Fruit fly (Drosophila melanogaster): ENCODE measurements around the gene CG6770.

CG6770 gene

dm6 chr2L:12010877-12011666, 34.8 kb downstream of the CG6770 start (continued):
- peak; percentile 56 for TF ChIP-seq CG11398 (GFP tag; optimal IDR thresholded peaks at IDR 0.05)
- no peak for TF ChIP-seq pros (GFP tag; optimal IDR thresholded peaks at IDR 0.05)
- no peak for TF ChIP-seq Atf6 (GFP tag; IDR thresholded peaks at IDR 0.05)
- TF ChIP-seq CG3726 (GFP tag; IDR thresholded peaks at IDR 0.05), result no peak
- TF ChIP-seq MTF-1 (GFP tag; optimal IDR thresholded peaks at IDR 0.05; ENCODE audit: borderline replicate concordance), result peak; percentile 52
- no peak for TF ChIP-seq Optix (GFP tag; IDR thresholded peaks at IDR 0.05)
- TF ChIP-seq unpg (GFP tag; optimal IDR thresholded peaks at IDR 0.05), result peak; percentile 93
- no peak for TF ChIP-seq NFAT (GFP tag; IDR thresholded peaks at IDR 0.05)
- TF ChIP-seq her (GFP tag; optimal IDR thresholded peaks at IDR 0.05), result no peak
- peak; percentile 93 for TF ChIP-seq lilli (GFP tag; optimal IDR thresholded peaks at IDR 0.05)
- no peak for TF ChIP-seq pfk (GFP tag; optimal IDR thresholded peaks at IDR 0.05)
- no peak for TF ChIP-seq ara (GFP tag; IDR thresholded peaks at IDR 0.05)
- TF ChIP-seq CG13624 (GFP tag; optimal IDR thresholded peaks at IDR 0.05), result peak; percentile 16
- no peak for TF ChIP-seq Adf1 (GFP tag; IDR thresholded peaks at IDR 0.05)
- TF ChIP-seq HLH54F (GFP tag; optimal IDR thresholded peaks at IDR 0.05), result peak; percentile 84
- peak; percentile 100 for TF ChIP-seq abd-A (tag; optimal IDR thresholded peaks at IDR 0.05)
- TF ChIP-seq odd (GFP tag; optimal IDR thresholded peaks at IDR 0.05), result peak; percentile 50
- peak; percentile 92 for TF ChIP-seq Vsx1 (GFP tag; optimal IDR thresholded peaks at IDR 0.05)
- no peak for TF ChIP-seq Hr39 (optimal IDR thresholded peaks at IDR 0.05)
- TF ChIP-seq sr (GFP tag; IDR thresholded peaks at IDR 0.05), result no peak
- TF ChIP-seq CG17361 (GFP tag; IDR thresholded peaks at IDR 0.05), result no peak
- peak; percentile 73 for TF ChIP-seq salm (tag; optimal IDR thresholded peaks at IDR 0.05)
- TF ChIP-seq C15 (GFP tag; IDR thresholded peaks at IDR 0.05), result no peak
- TF ChIP-seq CG8290 (GFP tag; optimal IDR thresholded peaks at IDR 0.05), result peak; percentile 89
- TF ChIP-seq CG8290 (tag; optimal IDR thresholded peaks at IDR 0.05), result peak in 1 of 2 experiments; percentile 90
- TF ChIP-seq CG6683 (GFP tag; optimal IDR thresholded peaks at IDR 0.05), result peak; percentile 83
- peak; percentile 78 for TF ChIP-seq Nf-YC (tag; optimal IDR thresholded peaks at IDR 0.05)
- TF ChIP-seq CG7963 (GFP tag; IDR thresholded peaks at IDR 0.05; ENCODE audit: partially characterized antibody), result no peak
- TF ChIP-seq toy (GFP tag; IDR thresholded peaks at IDR 0.05), result no peak
- peak; percentile 96 for TF ChIP-seq gem (tag; optimal IDR thresholded peaks at IDR 0.05)
- TF ChIP-seq sim (GFP tag; IDR thresholded peaks at IDR 0.05), result no peak
- TF ChIP-seq Hey (tag; optimal IDR thresholded peaks at IDR 0.05), result peak; percentile 66
- no peak for TF ChIP-seq CG9932 (GFP tag; IDR thresholded peaks at IDR 0.05)
- TF ChIP-seq CG3847 (GFP tag; IDR thresholded peaks at IDR 0.05), result no peak
- peak; percentile 85 for TF ChIP-seq tin (GFP tag; optimal IDR thresholded peaks at IDR 0.05)
- peak; percentile 88 for TF ChIP-seq cwo (GFP tag; optimal IDR thresholded peaks at IDR 0.05)
- no peak for TF ChIP-seq nerfin-2 (GFP tag; IDR thresholded peaks at IDR 0.05; ENCODE audit: partially characterized antibody)
- TF ChIP-seq so (GFP tag; IDR thresholded peaks at IDR 0.05), result no peak
- TF ChIP-seq PHDP (tag; optimal IDR thresholded peaks at IDR 0.05), result peak; percentile 93
- peak; percentile 84 for TF ChIP-seq vfl (GFP tag; optimal IDR thresholded peaks at IDR 0.05)
- peak; percentile 82 for TF ChIP-seq CG4617 (GFP tag; optimal IDR thresholded peaks at IDR 0.05; ENCODE audit: borderline replicate concordance)
- TF ChIP-seq fd102C (GFP tag; optimal IDR thresholded peaks at IDR 0.05), result peak; percentile 36
- no peak for TF ChIP-seq CG32532 (GFP tag; IDR thresholded peaks at IDR 0.05)
- TF ChIP-seq CG6654 (GFP tag; optimal IDR thresholded peaks at IDR 0.05), result peak; percentile 70
- peak; percentile 85 for TF ChIP-seq trh (GFP tag; optimal IDR thresholded peaks at IDR 0.05)
- TF ChIP-seq row (GFP tag; IDR thresholded peaks at IDR 0.05), result no peak
- peak; percentile 49 for TF ChIP-seq NC2β (GFP tag; optimal IDR thresholded peaks at IDR 0.05)
- TF ChIP-seq Oaz (GFP tag; IDR thresholded peaks at IDR 0.05), result no peak
- no peak for TF ChIP-seq tgo (GFP tag; IDR thresholded peaks at IDR 0.05)
- TF ChIP-seq CG8924 (tag; optimal IDR thresholded peaks at IDR 0.05), result peak; percentile 93
- peak; percentile 20 for TF ChIP-seq Myb (GFP tag; optimal IDR thresholded peaks at IDR 0.05)
